Fruit fly (Drosophila melanogaster) whole organism, prepupa: ENCODE data around the gene Drs.

Experiments used
- Blimp-1 ChIP-seq: fragments of 200-800 bp; sonication (Bioruptor generic); optimal IDR thresholded peaks from 3 replicates; lab custom pipeline; 2017; ENCODE audit warnings: missing biosample characterization, missing genetic modification characterization, mild to moderate bottlenecking, moderate library complexity, missing genetic modification reagents
- CG10631 ChIP-seq: fragments of 200-800 bp; sonication (Bioruptor generic); optimal IDR thresholded peaks from 2 replicates; lab custom pipeline; 2016; ENCODE audit warnings: missing biosample characterization, missing genetic modification characterization
- CG10669 ChIP-seq: fragments of 200-800 bp; sonication (Bioruptor generic); optimal IDR thresholded peaks from 3 replicates; lab custom pipeline; 2018; ENCODE audit warnings: missing biosample characterization, mild to moderate bottlenecking, missing genetic modification characterization, moderate library complexity
- CG11762 ChIP-seq: fragments of 200-800 bp; sonication (Bioruptor generic); optimal IDR thresholded peaks from 3 replicates; lab custom pipeline; 2016; ENCODE audit warnings: missing biosample characterization, missing genetic modification characterization; ENCODE audit not compliant: insufficient read depth
- CG11902 ChIP-seq: fragments of 200-800 bp; sonication (Bioruptor generic); optimal IDR thresholded peaks from 3 replicates; lab custom pipeline; 2016; ENCODE audit warnings: missing biosample characterization, missing genetic modification characterization
- CG1621 ChIP-seq: fragments of 200-800 bp; sonication (Bioruptor generic); optimal IDR thresholded peaks from 3 replicates; lab custom pipeline; 2018; ENCODE audit warnings: missing biosample characterization, mild to moderate bottlenecking, missing genetic modification characterization
- CG16779 ChIP-seq: fragments of 200-800 bp; sonication (Bioruptor generic); optimal IDR thresholded peaks from 3 replicates; lab custom pipeline; 2017; ENCODE audit warnings: missing biosample characterization, mild to moderate bottlenecking, missing genetic modification characterization
- CG31627 ChIP-seq: fragments of 200-800 bp; sonication (Bioruptor generic); optimal IDR thresholded peaks from 3 replicates; lab custom pipeline; 2016; ENCODE audit warnings: missing biosample characterization, missing genetic modification characterization
- CG32006 ChIP-seq: fragments of 200-800 bp; sonication (Bioruptor generic); optimal IDR thresholded peaks from 3 replicates; lab custom pipeline; 2017; ENCODE audit warnings: missing biosample characterization, mild to moderate bottlenecking, missing genetic modification characterization
- CG3919 ChIP-seq: fragments of 200-800 bp; sonication (Bioruptor generic); optimal IDR thresholded peaks from 3 replicates; lab custom pipeline; 2016; ENCODE audit warnings: missing biosample characterization, missing genetic modification characterization
- CG4318 ChIP-seq: fragments of 200-800 bp; sonication (Bioruptor generic); optimal IDR thresholded peaks from 3 replicates; lab custom pipeline; 2017; ENCODE audit warnings: missing biosample characterization, mild to moderate bottlenecking, missing genetic modification characterization
- CG6163 ChIP-seq: fragments of 200-800 bp; sonication (Bioruptor generic); IDR thresholded peaks from 3 replicates; pipeline ENCODE4 v1.3.6; 2022; ENCODE audit warnings: missing biosample characterization, missing genetic modification characterization
- CG6792 ChIP-seq: fragments of 200-800 bp; sonication (Bioruptor generic); optimal IDR thresholded peaks from 3 replicates; lab custom pipeline; 2016; ENCODE audit warnings: missing biosample characterization, missing genetic modification characterization
- CG6854 ChIP-seq: fragments of 200-800 bp; sonication (Bioruptor generic); optimal IDR thresholded peaks from 2 replicates; lab custom pipeline; 2017; ENCODE audit warnings: missing biosample characterization, mild to moderate bottlenecking, missing genetic modification characterization
- CG8119 ChIP-seq: fragments of 200-800 bp; sonication (Bioruptor generic); IDR thresholded peaks from 3 replicates; pipeline ENCODE4 v1.3.6; 2022; ENCODE audit warnings: missing biosample characterization, missing genetic modification characterization
- CG8632 ChIP-seq: fragments of 200-800 bp; sonication (Bioruptor generic); optimal IDR thresholded peaks from 3 replicates; lab custom pipeline; 2016; ENCODE audit warnings: missing biosample characterization, missing genetic modification characterization
- Eip75B ChIP-seq: fragments of 200-800 bp; sonication (Bioruptor generic); optimal IDR thresholded peaks from 3 replicates; lab custom pipeline; 2016; ENCODE audit warnings: missing biosample characterization, missing genetic modification characterization
- Eip78C ChIP-seq: fragments of 200-800 bp; sonication (Bioruptor generic); peaks from one replicate; lab custom pipeline; 2016; ENCODE audit warnings: missing biosample characterization, missing genetic modification characterization
- Eip93F ChIP-seq: fragments of 200-800 bp; sonication (Bioruptor generic); optimal IDR thresholded peaks from 2 replicates; lab custom pipeline; 2016; ENCODE audit warnings: missing biosample characterization, mild to moderate bottlenecking, missing genetic modification characterization
- Ets21C ChIP-seq: fragments of 200-800 bp; sonication (Bioruptor generic); optimal IDR thresholded peaks from 3 replicates; lab custom pipeline; 2016; ENCODE audit warnings: missing biosample characterization, missing genetic modification characterization
- Ets96B ChIP-seq: fragments of 200-800 bp; optimal IDR thresholded peaks from 2 replicates; lab custom pipeline; 2019; ENCODE audit warnings: missing biosample characterization, mild to moderate bottlenecking, missing genetic modification characterization, moderate library complexity
- Gug ChIP-seq: fragments of 200-800 bp; sonication (Bioruptor generic); IDR thresholded peaks from 2 replicates; pipeline ENCODE4 v1.3.6; 2022; ENCODE audit warnings: missing biosample characterization, missing genetic modification characterization
- Hr39 ChIP-seq: fragments of 200-800 bp; sonication (Bioruptor generic); optimal IDR thresholded peaks from 2 replicates; lab custom pipeline; 2016; ENCODE audit warnings: missing biosample characterization, missing genetic modification characterization
- Hr4 ChIP-seq: fragments of 200-800 bp; sonication (Bioruptor generic); optimal IDR thresholded peaks from 3 replicates; lab custom pipeline; 2016; ENCODE audit warnings: missing biosample characterization, missing genetic modification characterization
- Lpt ChIP-seq: fragments of 200-800 bp; sonication (Bioruptor generic); optimal IDR thresholded peaks from 3 replicates; lab custom pipeline; 2016; ENCODE audit warnings: missing biosample characterization, missing genetic modification characterization
- Met ChIP-seq: fragments of 200-800 bp; sonication (Bioruptor generic); optimal IDR thresholded peaks from 3 replicates; lab custom pipeline; 2016; ENCODE audit warnings: missing biosample characterization, missing genetic modification characterization
- Sox102F ChIP-seq: fragments of 200-800 bp; sonication (Bioruptor generic); optimal IDR thresholded peaks from 2 replicates; lab custom pipeline; 2016; ENCODE audit warnings: missing biosample characterization, mild to moderate bottlenecking, missing genetic modification characterization
- Sox14 ChIP-seq: fragments of 200-800 bp; sonication (Bioruptor generic); optimal IDR thresholded peaks from 3 replicates; lab custom pipeline; 2016; ENCODE audit warnings: missing biosample characterization, missing genetic modification characterization
- achi ChIP-seq: fragments of 200-800 bp; sonication (Bioruptor generic); optimal IDR thresholded peaks from 3 replicates; lab custom pipeline; 2016; ENCODE audit warnings: missing biosample characterization, missing genetic modification characterization
- cyc ChIP-seq: fragments of 200-800 bp; sonication (Bioruptor generic); optimal IDR thresholded peaks from 3 replicates; lab custom pipeline; 2016; ENCODE audit warnings: missing biosample characterization, missing genetic modification characterization
- eg ChIP-seq: fragments of 200-800 bp; sonication (Bioruptor generic); IDR thresholded peaks from 3 replicates; pipeline ENCODE4 v1.3.6; 2022; ENCODE audit warnings: missing biosample characterization, missing genetic modification characterization
- esn ChIP-seq: fragments of 200-800 bp; sonication (Bioruptor generic); optimal IDR thresholded peaks from 2 replicates; lab custom pipeline; 2016; ENCODE audit warnings: missing biosample characterization, mild to moderate bottlenecking, missing genetic modification characterization, moderate library complexity
- fd59A ChIP-seq: fragments of 200-800 bp; sonication (Bioruptor generic); optimal IDR thresholded peaks from 2 replicates; lab custom pipeline; 2017; ENCODE audit warnings: missing biosample characterization, mild to moderate bottlenecking, missing genetic modification characterization, missing genetic modification reagents
- fkh ChIP-seq: fragments of 200-800 bp; sonication (Bioruptor generic); optimal IDR thresholded peaks from 3 replicates; lab custom pipeline; 2017; ENCODE audit warnings: missing biosample characterization, mild to moderate bottlenecking, missing genetic modification characterization, moderate library complexity
- lz ChIP-seq: fragments of 200-800 bp; sonication (Bioruptor generic); optimal IDR thresholded peaks from 3 replicates; lab custom pipeline; 2016; ENCODE audit warnings: missing biosample characterization, missing genetic modification characterization
- net ChIP-seq: fragments of 200-800 bp; sonication (Bioruptor generic); optimal IDR thresholded peaks from 3 replicates; lab custom pipeline; 2016; ENCODE audit warnings: missing biosample characterization, missing genetic modification characterization
- pdm3 ChIP-seq: fragments of 200-800 bp; sonication (Bioruptor generic); optimal IDR thresholded peaks from 3 replicates; lab custom pipeline; 2016; ENCODE audit warnings: missing biosample characterization, missing genetic modification characterization
- salr ChIP-seq, 2 experiments: fragments of 200-800 bp; sonication (Bioruptor generic); optimal IDR thresholded peaks; 3 replicates each; lab custom pipeline; 2016 to 2018; ENCODE audit warnings: missing biosample characterization in 2 of 2, missing genetic modification characterization in 2 of 2, mild to moderate bottlenecking in 1 of 2
- spab ChIP-seq: fragments of 200-800 bp; sonication (Bioruptor generic); optimal IDR thresholded peaks from 2 replicates; lab custom pipeline; 2017; ENCODE audit warnings: missing biosample characterization, mild to moderate bottlenecking, missing genetic modification characterization, missing genetic modification reagents
- ss ChIP-seq, 2 experiments: fragments of 200-800 bp; sonication (Bioruptor generic); optimal IDR thresholded peaks; 2 replicates in 1 of 2; 3 replicates in 1 of 2; lab custom pipeline; 2017 to 2018; ENCODE audit warnings: mild to moderate bottlenecking in 2 of 2, missing biosample characterization in 2 of 2, missing genetic modification characterization in 2 of 2, moderate library complexity in 1 of 2
- topi ChIP-seq: fragments of 200-800 bp; sonication (Bioruptor generic); optimal IDR thresholded peaks from 3 replicates; lab custom pipeline; 2016; ENCODE audit warnings: missing biosample characterization, missing genetic modification characterization
- vri ChIP-seq: fragments of 200-800 bp; sonication (Bioruptor generic); optimal IDR thresholded peaks from 3 replicates; lab custom pipeline; 2016; ENCODE audit warnings: missing biosample characterization, mild to moderate bottlenecking, missing genetic modification characterization

Gene Drs

dm6 chr3L:3382489-3382879, 13.1 kb downstream of the Drs start (continued):
- no peak for TF ChIP-seq Met
- TF ChIP-seq Eip75B (GFP tag; lab: Kevin White, UChicago), result peak; percentile 45
- TF ChIP-seq cyc, result no peak
- TF ChIP-seq eg (GFP tag; lab: Robert Waterston, UW), result peak; percentile 82
- TF ChIP-seq Blimp-1, result no peak
- TF ChIP-seq esn (GFP tag; lab: Kevin White, UChicago), result no peak
- TF ChIP-seq Ets96B (tag; lab: Kevin White, UChicago), result peak; percentile 54
- TF ChIP-seq net, result peak; percentile 36
- peak; percentile 12 for TF ChIP-seq CG11762 (GFP tag; lab: Kevin White, UChicago)
- no peak for TF ChIP-seq vri (GFP tag; lab: Kevin White, UChicago)
- peak; percentile 27 for TF ChIP-seq CG1621 (tag; lab: Kevin White, UChicago)
- peak; percentile 56 for TF ChIP-seq CG10631 (GFP tag; lab: Kevin White, UChicago)
- TF ChIP-seq CG32006, result peak; percentile 70
- TF ChIP-seq Ets21C (GFP tag; lab: Kevin White, UChicago), result no peak
- no peak for TF ChIP-seq lz (GFP tag; lab: Kevin White, UChicago)
- TF ChIP-seq CG31627 (GFP tag; lab: Kevin White, UChicago), result no peak
- peak; percentile 16 for TF ChIP-seq CG16779 (tag; lab: Kevin White, UChicago)
- TF ChIP-seq CG10669, result peak; percentile 31
- TF ChIP-seq salr (GFP tag; optimal IDR thresholded peaks at IDR 0.05; lab: Kevin White, UChicago), result peak in 1 of 2 experiments; percentile 27
- TF ChIP-seq CG8632, result peak; percentile 5
- peak; percentile 54 for TF ChIP-seq CG3919 (GFP tag; lab: Kevin White, UChicago)
- TF ChIP-seq CG11902 (GFP tag; lab: Kevin White, UChicago), result no peak
- TF ChIP-seq CG6854, result no peak
- peak; percentile 51 for TF ChIP-seq Lpt (GFP tag; lab: Kevin White, UChicago)
- no peak for TF ChIP-seq Hr39 (GFP tag; lab: Kevin White, UChicago)
- peak; percentile 58; the same call in 1 of the 2 replicates for TF ChIP-seq Gug (GFP tag; lab: Robert Waterston, UW)
- TF ChIP-seq achi, result peak; percentile 50
- TF ChIP-seq fkh (GFP tag; lab: Kevin White, UChicago), result peak; percentile 28
- TF ChIP-seq topi, result no peak
- peak; percentile 82 for TF ChIP-seq Eip78C (GFP tag; lab: Kevin White, UChicago)
- TF ChIP-seq fd59A (GFP tag; lab: Kevin White, UChicago), result peak; percentile 22
- peak; percentile 78 for TF ChIP-seq Hr4 (GFP tag; lab: Kevin White, UChicago)
- TF ChIP-seq CG8119 (GFP tag; lab: Robert Waterston, UW), result peak; percentile 76

dm6 chr3L:3383965-3384595, 14.7 kb downstream of the Drs start:
- no peak for TF ChIP-seq topi
- TF ChIP-seq CG6854, result peak; percentile 48
- no peak for TF ChIP-seq salr (GFP tag; optimal IDR thresholded peaks at IDR 0.05; lab: Kevin White, UChicago)
- peak; percentile 81 for TF ChIP-seq CG1621 (tag; lab: Kevin White, UChicago)
- 0 out of 3 replicates have a peak, but pooled peaks have one; percentile 16 for TF ChIP-seq CG6163 (GFP tag; lab: Robert Waterston, UW)

dm6 chr3L:3384596-3385436, 15.5 kb downstream of the Drs start:
- TF ChIP-seq CG6163 (GFP tag; lab: Robert Waterston, UW) (no peak), Met (peak; percentile 67), CG4318 (GFP tag; lab: Kevin White, UChicago) (peak; percentile 66), pdm3 (peak; percentile 63), Ets96B (tag; lab: Kevin White, UChicago) (peak; percentile 44), Eip78C (GFP tag; lab: Kevin White, UChicago) (peak; percentile 93), Gug (GFP tag; lab: Robert Waterston, UW) (no peak), CG8632 (peak; percentile 66), Blimp-1 (peak; percentile 28), vri (GFP tag; lab: Kevin White, UChicago) (no peak), CG32006 (peak; percentile 85), CG6854 (no peak), ss (GFP tag; optimal IDR thresholded peaks at IDR 0.05; lab: Kevin White, UChicago) (peak in 1 of 2 experiments; percentile 67), CG6792 (GFP tag; lab: Kevin White, UChicago) (peak; percentile 64), CG3919 (GFP tag; lab: Kevin White, UChicago) (peak; percentile 76), eg (GFP tag; lab: Robert Waterston, UW) (0 out of 3 replicates have a peak, but pooled peaks have one; percentile 41), CG10669 (peak; percentile 40), Eip93F (GFP tag; lab: Kevin White, UChicago) (no peak), esn (GFP tag; lab: Kevin White, UChicago) (peak; percentile 81), Lpt (GFP tag; lab: Kevin White, UChicago) (peak; percentile 38), spab (GFP tag; lab: Kevin White, UChicago) (peak; percentile 70), Sox14 (peak; percentile 55), CG31627 (GFP tag; lab: Kevin White, UChicago) (peak; percentile 61), topi (peak; percentile 75), lz (GFP tag; lab: Kevin White, UChicago) (peak; percentile 68), Sox102F (GFP tag; lab: Kevin White, UChicago) (peak; percentile 33)
